Fruit fly (Drosophila melanogaster): ENCODE results near the gene CG3407.

The CG3407 gene

DNA sequence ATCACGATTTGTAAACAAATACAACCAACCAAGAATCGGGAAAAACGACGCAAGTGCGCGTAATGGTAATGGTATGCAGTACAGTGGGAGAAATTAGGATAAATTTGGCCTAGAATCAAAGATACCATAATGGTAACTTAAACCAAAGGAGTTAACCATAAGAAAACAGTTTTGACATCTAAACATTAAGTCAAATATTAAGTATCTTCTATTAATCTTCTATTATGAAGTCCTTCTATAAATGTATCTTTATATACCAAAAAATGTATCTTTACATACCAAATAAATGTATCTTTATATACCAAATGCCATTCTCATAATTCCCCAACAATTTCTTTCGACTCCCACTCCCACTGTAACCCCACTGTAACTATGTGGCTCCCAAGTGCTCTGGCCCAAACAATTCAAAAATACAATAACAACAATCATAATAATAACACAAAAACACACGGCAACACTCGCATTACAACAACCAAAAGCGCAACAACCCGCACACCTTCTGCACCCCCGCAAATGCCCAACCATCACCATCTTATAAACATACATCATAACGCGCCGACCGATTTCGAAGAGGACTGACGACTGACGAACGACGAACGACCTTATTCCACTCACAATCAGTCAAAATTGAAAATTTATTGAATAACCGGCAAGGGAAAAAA, 42.4 kb upstream of the CG3407 start (continued):
- TF ChIP-seq CG2875 (GFP tag; optimal IDR thresholded peaks at IDR 0.05) (no peak), CG17802 (tag; optimal IDR thresholded peaks at IDR 0.05) (no peak), ato (GFP tag; IDR thresholded peaks at IDR 0.05; ENCODE audit: partially characterized antibody) (no peak), zf30C (GFP tag; optimal IDR thresholded peaks at IDR 0.05) (no peak), B-H2 (GFP tag; optimal IDR thresholded peaks at IDR 0.05) (no peak), CG12391 (tag; optimal IDR thresholded peaks at IDR 0.05) (peak; percentile 42), tna (GFP tag; IDR thresholded peaks at IDR 0.05; ENCODE audit: partially characterized antibody) (no peak), dan (GFP tag; IDR thresholded peaks at IDR 0.05) (no peak), unpg (GFP tag; optimal IDR thresholded peaks at IDR 0.05) (peak; percentile 41), HLHmδ (GFP tag; optimal IDR thresholded peaks at IDR 0.05) (no peak), Fer1 (GFP tag; optimal IDR thresholded peaks at IDR 0.05) (no peak), CG2129 (GFP tag; IDR thresholded peaks at IDR 0.05; ENCODE audit: partially characterized antibody) (no peak), CG6765 (GFP tag; optimal IDR thresholded peaks at IDR 0.05) (no peak), gcm2 (GFP tag; optimal IDR thresholded peaks at IDR 0.05) (no peak), amos (GFP tag; IDR thresholded peaks at IDR 0.05; ENCODE audit: partially characterized antibody) (no peak), CG4328 (GFP tag; optimal IDR thresholded peaks at IDR 0.05) (no peak), gcm (GFP tag; optimal IDR thresholded peaks at IDR 0.05) (peak; percentile 34), CG31441 (GFP tag; IDR thresholded peaks at IDR 0.05) (peak; percentile 38; the same call in 1 of the 2 replicates), bigmax (GFP tag; optimal IDR thresholded peaks at IDR 0.05) (no peak), CG16815 (GFP tag; optimal IDR thresholded peaks at IDR 0.05) (no peak), CG15601 (tag; optimal IDR thresholded peaks at IDR 0.05) (no peak), CG7928 (GFP tag; optimal IDR thresholded peaks at IDR 0.05) (no peak), lola (GFP tag; optimal IDR thresholded peaks at IDR 0.05) (peak in 1 of 3 experiments; percentile 68), NK7.1 (GFP tag; optimal IDR thresholded peaks at IDR 0.05) (no peak), Bteb2 (GFP tag; optimal IDR thresholded peaks at IDR 0.05) (no peak), inv (GFP tag; IDR thresholded peaks at IDR 0.05; ENCODE audit: partially characterized antibody) (no peak), CG8290 (GFP tag; optimal IDR thresholded peaks at IDR 0.05) (no peak), CG8290 (tag; optimal IDR thresholded peaks at IDR 0.05) (no peak), eve (GFP tag; optimal IDR thresholded peaks at IDR 0.05) (no peak), Ada2b (GFP tag; IDR thresholded peaks at IDR 0.05) (no peak), caup (GFP tag; optimal IDR thresholded peaks at IDR 0.05; ENCODE audit: severe bottlenecking) (no peak), ewg (GFP tag; optimal IDR thresholded peaks at IDR 0.05) (peak; percentile 2), jumu (GFP tag; optimal IDR thresholded peaks at IDR 0.05) (no peak), Pdp1 (GFP tag; optimal IDR thresholded peaks at IDR 0.05) (no peak), cg (GFP tag; optimal IDR thresholded peaks at IDR 0.05) (no peak), Dbx (GFP tag; IDR thresholded peaks at IDR 0.05) (no peak), gem (tag; optimal IDR thresholded peaks at IDR 0.05) (peak; percentile 68), tap (tag; optimal IDR thresholded peaks at IDR 0.05) (no peak), pros (GFP tag; optimal IDR thresholded peaks at IDR 0.05) (no peak), lmd (GFP tag; IDR thresholded peaks at IDR 0.05) (no peak), Lhr (GFP tag; optimal IDR thresholded peaks at IDR 0.05) (peak; percentile 3), PHDP (tag; optimal IDR thresholded peaks at IDR 0.05) (peak; percentile 24), crol (GFP tag; IDR thresholded peaks at IDR 0.05) (peak; percentile 54), tup (GFP tag; optimal IDR thresholded peaks at IDR 0.05) (no peak), Scr (GFP tag; IDR thresholded peaks at IDR 0.05; ENCODE audit: partially characterized antibody) (no peak), CG8089 (GFP tag; optimal IDR thresholded peaks at IDR 0.05) (no peak), YL-1 (GFP tag; optimal IDR thresholded peaks at IDR 0.05) (no peak), Sox102F (GFP tag; optimal IDR thresholded peaks at IDR 0.05) (peak; percentile 43)

All from whole organism, embryonic.